Worm (Caenorhabditis elegans) whole organism, L4 larva: ENCODE measurements around the gene syg-1.

Experiments used
- D1046.2 ChIP-seq: fragments of 200-800 bp; sonication (Bioruptor generic); IDR thresholded peaks from 2 replicates; pipeline ENCODE4 v1.3.6; 2022; ENCODE audit warnings: missing genetic modification characterization, missing compliant biosample characterization
- F26F4.8 ChIP-seq: fragments of 200-800 bp; sonication (Bioruptor generic); conservative IDR thresholded peaks from 2 replicates; pipeline ENCODE4 v1.3.6; 2022; ENCODE audit warnings: missing genetic modification characterization, missing compliant biosample characterization
- F44E2.7 ChIP-seq: fragments of 200-800 bp; sonication (Bioruptor generic); IDR thresholded peaks from 2 replicates; pipeline ENCODE4 v2.1.2; 2022; ENCODE audit warnings: missing genetic modification characterization, missing compliant biosample characterization
- R02D3.7 ChIP-seq: fragments of 150-350 bp; sonication (generic microtip); optimal IDR thresholded peaks from 3 replicates; lab custom pipeline; 2014; ENCODE audit warnings: missing biosample characterization, missing genetic modification characterization
- Y105C5A.15 ChIP-seq: fragments of 200-800 bp; sonication (Bioruptor generic); IDR thresholded peaks from 2 replicates; pipeline ENCODE4 v1.3.6; 2022; ENCODE audit warnings: missing genetic modification characterization, missing compliant biosample characterization
- Y48G9A.11 ChIP-seq: fragments of 200-800 bp; sonication (Bioruptor generic); IDR thresholded peaks from 2 replicates; pipeline ENCODE4 v1.3.6; 2022; ENCODE audit warnings: missing genetic modification reagents, missing genetic modification characterization, missing compliant biosample characterization
- Y5F2A.4 ChIP-seq: fragments of 200-800 bp; sonication (Bioruptor generic); optimal IDR thresholded peaks from 2 replicates; lab custom pipeline; 2018; ENCODE audit warnings: mild to moderate bottlenecking, missing genetic modification characterization, missing compliant biosample characterization
- ZK337.2 ChIP-seq: fragments of 200-800 bp; sonication (Bioruptor generic); IDR thresholded peaks from 2 replicates; pipeline ENCODE4 v1.3.6; 2022; ENCODE audit warnings: missing genetic modification reagents, missing genetic modification characterization, missing compliant biosample characterization
- aha-1 ChIP-seq: fragments of 150-350 bp; peaks from one replicate; lab custom pipeline; 2014; ENCODE audit warnings: missing biosample characterization, missing genetic modification characterization
- ama-1 ChIP-seq: fragments of 150-350 bp; optimal IDR thresholded peaks from 2 replicates; lab custom pipeline; 2014; ENCODE audit warnings: inconsistent platforms, mixed read lengths
- attf-4 ChIP-seq: sonication (generic microtip); optimal IDR thresholded peaks from 3 replicates; lab custom pipeline; 2017; ENCODE audit warnings: missing biosample characterization, missing genetic modification characterization
- ceh-44 ChIP-seq: fragments of 200-800 bp; sonication (Bioruptor generic); IDR thresholded peaks from 2 replicates; pipeline ENCODE4 v1.3.6; 2022; ENCODE audit warnings: missing genetic modification reagents, missing genetic modification characterization, missing compliant biosample characterization
- ceh-62 ChIP-seq: sonication (generic microtip); optimal IDR thresholded peaks from 2 replicates; lab custom pipeline; 2017; ENCODE audit warnings: missing biosample characterization, missing genetic modification characterization
- ces-1 ChIP-seq: fragments of 150-350 bp; sonication (generic microtip); optimal IDR thresholded peaks from 4 replicates; lab custom pipeline; 2014; ENCODE audit warnings: missing biosample characterization, missing genetic modification reagents, missing genetic modification characterization
- ctbp-1 ChIP-seq: fragments of 200-800 bp; sonication (Bioruptor generic); IDR thresholded peaks from 2 replicates; pipeline ENCODE4 v1.3.6; 2022; ENCODE audit warnings: missing genetic modification reagents, missing genetic modification characterization, missing compliant biosample characterization
- dmd-8 ChIP-seq: fragments of 200-800 bp; sonication (Bioruptor generic); IDR thresholded peaks from 2 replicates; pipeline ENCODE4 v1.3.6; 2022; ENCODE audit warnings: missing genetic modification characterization, missing compliant biosample characterization
- gei-8 ChIP-seq: fragments of 200-800 bp; sonication (Bioruptor generic); optimal IDR thresholded peaks from 2 replicates; lab custom pipeline; 2018; ENCODE audit warnings: mild to moderate bottlenecking, missing genetic modification characterization, missing compliant biosample characterization
- hif-1 ChIP-seq, 2 experiments: sonication (generic microtip); optimal IDR thresholded peaks; 2 replicates each; lab custom pipeline; 2016 to 2017; ENCODE audit warnings: missing compliant biosample characterization in 2 of 2, missing genetic modification characterization in 2 of 2, missing genetic modification reagents in 2 of 2, missing genotype in 2 of 2, mild to moderate bottlenecking in 1 of 2
- hlh-11 ChIP-seq: fragments of 200-800 bp; sonication (Bioruptor generic); optimal IDR thresholded peaks from 2 replicates; lab custom pipeline; 2018; ENCODE audit warnings: mild to moderate bottlenecking, missing genetic modification characterization, missing compliant biosample characterization
- hlh-30 ChIP-seq: sonication (generic microtip); optimal IDR thresholded peaks from 2 replicates; lab custom pipeline; 2017; ENCODE audit warnings: antibody characterized with exemption, mild to moderate bottlenecking, missing genetic modification characterization, missing compliant biosample characterization; ENCODE audit not compliant: insufficient read depth
- jun-1 ChIP-seq: fragments of 150-350 bp; optimal IDR thresholded peaks from 2 replicates; lab custom pipeline; 2014; ENCODE audit warnings: missing biosample characterization, missing genetic modification reagents, missing genetic modification characterization
- lin-1 ChIP-seq: fragments of 200-800 bp; sonication (Bioruptor generic); IDR thresholded peaks from 2 replicates; pipeline ENCODE4 v1.3.6; 2022; ENCODE audit warnings: missing genetic modification reagents, missing genetic modification characterization, missing compliant biosample characterization
- lin-15B ChIP-seq: fragments of 150-350 bp; sonication (generic microtip); optimal IDR thresholded peaks from 3 replicates; lab custom pipeline; 2014; ENCODE audit warnings: missing biosample characterization, missing genetic modification characterization
- lin-39 ChIP-seq: fragments of 150-350 bp; optimal IDR thresholded peaks from 2 replicates; lab custom pipeline; 2014; ENCODE audit warnings: missing biosample characterization, missing genetic modification reagents, missing genetic modification characterization
- lir-3 ChIP-seq: sonication (generic microtip); optimal IDR thresholded peaks from 2 replicates; lab custom pipeline; 2016; ENCODE audit warnings: mild to moderate bottlenecking, missing genetic modification characterization, missing compliant biosample characterization
- lsy-2 ChIP-seq, 2 experiments: fragments of 150-350 bp in 1 of 2; sonication (generic microtip) in 1 of 2; optimal IDR thresholded peaks; 2 replicates each; lab custom pipeline; 2014 to 2017; ENCODE audit warnings: missing biosample characterization in 2 of 2, missing genetic modification characterization in 2 of 2
- madf-9 ChIP-seq: fragments of 200-800 bp; sonication (Bioruptor generic); conservative IDR thresholded peaks from 2 replicates; pipeline ENCODE4 v1.3.6; 2022; ENCODE audit warnings: missing genetic modification reagents, missing genetic modification characterization, missing compliant biosample characterization
- mdl-1 ChIP-seq, 2 experiments: fragments of 150-350 bp in 1 of 2; sonication (generic microtip) in 1 of 2; optimal IDR thresholded peaks; 2 replicates each; lab custom pipeline; 2014 to 2017; ENCODE audit warnings: missing biosample characterization in 2 of 2, missing genetic modification characterization in 2 of 2
- mes-2 ChIP-seq: sonication (generic microtip); optimal IDR thresholded peaks from 2 replicates; lab custom pipeline; 2016; ENCODE audit warnings: missing genotype, mild to moderate bottlenecking, missing genetic modification characterization, missing compliant biosample characterization; ENCODE audit not compliant: poor library complexity, severe bottlenecking
- nhr-11 ChIP-seq: fragments of 150-350 bp; optimal IDR thresholded peaks from 2 replicates; lab custom pipeline; 2014; ENCODE audit warnings: missing biosample characterization, missing genetic modification characterization
- nhr-48 ChIP-seq: sonication (generic microtip); optimal IDR thresholded peaks from 2 replicates; lab custom pipeline; 2016; ENCODE audit warnings: mild to moderate bottlenecking, missing genetic modification characterization, missing compliant biosample characterization
- nhr-76 ChIP-seq: fragments of 150-350 bp; optimal IDR thresholded peaks from 2 replicates; lab custom pipeline; 2014; ENCODE audit warnings: missing biosample characterization, missing genetic modification characterization
- nhr-77 ChIP-seq: fragments of 150-350 bp; optimal IDR thresholded peaks from 2 replicates; lab custom pipeline; 2014; ENCODE audit warnings: missing biosample characterization, missing genetic modification characterization
- pqm-1 ChIP-seq: sonication (generic microtip); optimal IDR thresholded peaks from 2 replicates; lab custom pipeline; 2017; ENCODE audit warnings: missing biosample characterization, missing genetic modification characterization
- saeg-2 ChIP-seq: fragments of 200-800 bp; sonication (Bioruptor generic); IDR thresholded peaks from 2 replicates; pipeline ENCODE4 v1.3.6; 2022; ENCODE audit warnings: missing genetic modification reagents, missing genetic modification characterization, missing compliant biosample characterization
- sdz-12 ChIP-seq: fragments of 200-800 bp; sonication (Bioruptor generic); optimal IDR thresholded peaks from 2 replicates; lab custom pipeline; 2018; ENCODE audit warnings: mild to moderate bottlenecking, missing genetic modification characterization, missing compliant biosample characterization
- skn-1 ChIP-seq: fragments of 150-350 bp; optimal IDR thresholded peaks from 2 replicates; lab custom pipeline; 2014; ENCODE audit warnings: missing biosample characterization, missing genetic modification characterization
- tag-97 ChIP-seq: fragments of 200-800 bp; sonication (Bioruptor generic); IDR thresholded peaks from 2 replicates; pipeline ENCODE4 v1.3.6; 2022; ENCODE audit warnings: missing genetic modification characterization, missing compliant biosample characterization
- unc-62 ChIP-seq, 3 experiments: fragments of 150-350 bp in 1 of 3; sonication (generic microtip); optimal IDR thresholded peaks in 2 of 3; peaks in 1 of 3; 1 replicate in 1 of 3; 2 replicates in 2 of 3; lab custom pipeline; 2014 to 2017; ENCODE audit warnings: missing biosample characterization in 3 of 3, missing genetic modification characterization in 3 of 3, missing genetic modification reagents in 3 of 3, missing genotype in 1 of 3
- zip-2 ChIP-seq: fragments of 150-350 bp; optimal IDR thresholded peaks from 2 replicates; lab custom pipeline; 2014; ENCODE audit warnings: missing biosample characterization, missing genetic modification characterization

syg-1 gene

DNA sequence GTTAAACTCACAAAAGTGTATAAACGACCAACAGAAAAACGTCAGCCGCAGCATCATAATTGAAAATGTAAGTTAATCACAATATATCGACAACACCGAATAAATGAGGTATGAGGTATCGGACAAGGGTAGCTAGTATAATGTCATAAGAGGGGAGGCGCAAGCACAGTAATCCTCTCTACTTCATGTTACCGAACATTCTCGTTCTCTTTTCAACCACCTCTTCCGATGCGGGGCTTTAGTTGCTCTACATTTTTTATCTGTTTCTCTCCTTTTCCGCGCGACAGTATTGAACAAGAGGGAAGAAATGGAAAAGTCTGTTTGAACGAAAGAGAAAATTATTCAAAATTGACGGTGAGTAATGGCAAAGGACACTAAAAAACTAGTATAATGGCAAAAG lies 39.3 kb downstream of the syg-1 start, which contains the start of gene R04B3.3:
Gene R04B3.3, minus strand, starts transcription at position 101 of the 400 bp plus-strand sequence.
- no peak for TF ChIP-seq dmd-8
- no peak for TF ChIP-seq ces-1 (GFP tag; lab: Kevin White, UChicago)
- TF ChIP-seq aha-1 (tag; lab: Kevin White, UChicago): no peak
- TF ChIP-seq Y105C5A.15 (GFP tag; lab: Robert Waterston, UW): no peak
- TF ChIP-seq Y5F2A.4 (GFP tag; lab: Kevin White, UChicago): no peak
- no peak for TF ChIP-seq lir-3
- TF ChIP-seq ama-1 (lab: Kevin White, UChicago): no peak
- TF ChIP-seq lin-15B (tag; lab: Kevin White, UChicago): no peak
- TF ChIP-seq mes-2 (tag; lab: Kevin White, UChicago): no peak
- TF ChIP-seq attf-4: no peak
- TF ChIP-seq ZK337.2: no peak
- TF ChIP-seq mdl-1 (tag; optimal IDR thresholded peaks at IDR 0.05; lab: Kevin White, UChicago): no peak
- no peak for TF ChIP-seq pqm-1
- TF ChIP-seq gei-8 (GFP tag; lab: Kevin White, UChicago): no peak
- no peak for TF ChIP-seq F26F4.8 (GFP tag; lab: Robert Waterston, UW)
- no peak for TF ChIP-seq jun-1
- TF ChIP-seq R02D3.7 (tag; lab: Kevin White, UChicago): no peak
- no peak for TF ChIP-seq saeg-2 (GFP tag; lab: Robert Waterston, UW)
- TF ChIP-seq nhr-48 (tag; lab: Kevin White, UChicago): no peak
- no peak for TF ChIP-seq nhr-77 (tag; lab: Kevin White, UChicago)

DNA sequence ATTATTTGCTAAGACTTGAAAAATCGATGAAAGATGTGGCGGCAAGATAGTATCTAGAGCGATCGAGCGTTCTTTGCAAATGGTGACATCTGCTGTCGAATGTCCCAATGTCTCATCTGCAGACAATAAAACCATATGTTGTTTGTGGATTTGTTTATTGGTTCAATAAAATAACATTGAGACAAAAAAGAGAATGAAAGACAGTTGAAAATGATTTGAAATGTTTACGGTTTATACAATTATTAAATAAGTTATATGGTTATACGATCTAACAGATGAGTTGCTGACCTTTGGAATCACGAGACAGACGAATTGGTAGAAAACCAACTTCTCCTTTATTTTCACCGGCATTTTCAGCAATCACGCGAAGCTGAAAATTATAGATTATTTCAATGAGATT lies 41.5 kb downstream of the syg-1 start, which contains the start of gene R04B3.2:
Gene R04B3.2, minus strand, starts transcription at position 101 of the 400 bp plus-strand sequence.
- TF ChIP-seq unc-62 (GFP tag; optimal IDR thresholded peaks at IDR 0.05 in 1 of 2; lab: Kevin White, UChicago) (peak in 1 of 2 experiments; percentile 6), unc-62 (tag; optimal IDR thresholded peaks at IDR 0.05; lab: Kevin White, UChicago) (no peak), nhr-76 (no peak)

DNA sequence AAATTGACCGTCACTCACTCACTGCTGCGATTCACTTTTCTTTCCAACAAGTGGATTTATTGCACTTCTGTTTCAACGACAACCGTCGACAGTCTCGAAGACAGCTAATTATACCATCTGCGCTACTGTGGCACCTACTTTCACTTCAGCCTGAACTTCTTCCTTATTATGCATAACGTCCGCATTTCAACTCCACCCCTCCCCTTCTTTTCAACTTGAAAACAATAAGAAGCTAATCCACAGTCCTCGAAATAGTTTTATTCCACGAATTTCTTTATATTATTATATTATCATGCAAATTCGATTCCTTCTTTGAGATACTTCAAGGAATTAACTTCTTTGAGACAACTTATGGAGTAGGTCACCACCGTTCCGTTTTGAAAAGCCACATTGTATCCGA lies 43.8 kb downstream of the syg-1 start, which contains the start of gene R04B3.1:
Gene R04B3.1, minus strand, starts transcription at position 101 of the 400 bp plus-strand sequence.
- TF ChIP-seq zip-2 (tag; lab: Kevin White, UChicago) (no peak), madf-9 (no peak), aha-1 (tag; lab: Kevin White, UChicago) (no peak), F44E2.7 (GFP tag; lab: Robert Waterston, UW) (no peak)

DNA sequence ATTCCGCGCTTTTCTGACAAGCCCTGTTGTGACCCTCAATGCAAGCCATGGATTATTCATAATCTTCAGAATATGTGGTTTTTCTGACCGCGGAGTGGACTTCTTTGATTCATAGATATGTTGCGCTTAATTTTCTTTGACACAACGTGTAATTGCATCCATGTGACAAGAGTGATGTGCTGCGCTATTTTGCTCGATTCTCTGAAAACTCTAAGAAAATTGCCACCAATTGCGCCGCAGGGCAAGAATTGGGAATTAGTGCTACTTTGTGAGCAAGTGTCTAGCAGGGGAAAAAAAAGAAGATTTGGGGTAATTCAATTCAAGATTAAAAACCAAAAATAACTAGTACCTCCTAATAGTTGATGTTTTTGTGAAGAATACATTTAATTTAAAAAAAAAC lies 51.1 kb downstream of the syg-1 start:
- TF ChIP-seq ctbp-1 (0 out of 2 replicates have a peak, but pooled peaks have one; percentile 29), R02D3.7 (tag; lab: Kevin White, UChicago) (no peak)

ce11 chrX:2461742-2462141 lies 53.4 kb downstream of the syg-1 start:
- TF ChIP-seq D1046.2 (GFP tag; lab: Robert Waterston, UW) (no peak), Y48G9A.11 (no peak), ceh-62 (tag; lab: Kevin White, UChicago) (no peak), lin-1 (GFP tag; lab: Robert Waterston, UW) (no peak), ceh-44 (no peak), tag-97 (GFP tag; lab: Robert Waterston, UW) (no peak), lin-15B (tag; lab: Kevin White, UChicago) (no peak), lin-39 (no peak), skn-1 (tag; lab: Kevin White, UChicago) (no peak), lsy-2 (tag; optimal IDR thresholded peaks at IDR 0.05; lab: Kevin White, UChicago) (no peak), nhr-11 (tag; lab: Kevin White, UChicago) (no peak), hlh-11 (tag; lab: Kevin White, UChicago) (no peak), hlh-30 (no peak), hif-1 (tag; optimal IDR thresholded peaks at IDR 0.05; lab: Kevin White, UChicago) (no peak), nhr-48 (tag; lab: Kevin White, UChicago) (no peak), sdz-12 (GFP tag; lab: Kevin White, UChicago) (no peak)
